Worm (Caenorhabditis elegans): Measurements from ENCODE around the gene T23G4.127.

ce11 chrIV:13686965-13687425, 11.5 kb downstream of the T23G4.127 start, which contains the start of gene nyn-1:
- TF ChIP-seq lin-15B (tag; optimal IDR thresholded peaks at IDR 0.05) (no peak), ces-1 (GFP tag; optimal IDR thresholded peaks at IDR 0.05) (no peak), skn-1 (tag; optimal IDR thresholded peaks at IDR 0.05) (no peak), rbr-2 (tag; optimal IDR thresholded peaks at IDR 0.05) (no peak), nhr-77 (tag; optimal IDR thresholded peaks at IDR 0.05) (no peak), nhr-76 (tag; optimal IDR thresholded peaks at IDR 0.05) (no peak), fkh-10 (GFP tag; optimal IDR thresholded peaks at IDR 0.05) (no peak), ceh-32 (tag; optimal IDR thresholded peaks at IDR 0.05; ENCODE audit: poor library complexity) (no peak), F26F4.8 (GFP tag; conservative IDR thresholded peaks at IDR 0.05) (no peak)
